Fruit fly (Drosophila melanogaster): ENCODE data around the gene Pfdn4.

Gene Pfdn4

dm6 chr3L:5354472-5354871 is 13.3 kb downstream of the Pfdn4 start:
- TF ChIP-seq Crg-1 (GFP tag; optimal IDR thresholded peaks at IDR 0.05), result no peak
- TF ChIP-seq bab1 (GFP tag; optimal IDR thresholded peaks at IDR 0.05), result no peak
- TF ChIP-seq toe (GFP tag; optimal IDR thresholded peaks at IDR 0.05), result no peak
- TF ChIP-seq CG11617 (GFP tag; optimal IDR thresholded peaks at IDR 0.05), result no peak
- no peak for TF ChIP-seq CG14711 (tag; optimal IDR thresholded peaks at IDR 0.05)

- TF ChIP-seq kay (GFP tag; ENCODE audit: borderline replicate concordance) (peak; percentile 1), Crg-1 (GFP tag; optimal IDR thresholded peaks at IDR 0.05) (no peak), CG33017 (tag; optimal IDR thresholded peaks at IDR 0.05) (no peak), CG7045 (GFP tag; optimal IDR thresholded peaks at IDR 0.05) (peak; percentile 33), cic (GFP tag; optimal IDR thresholded peaks at IDR 0.05) (peak; percentile 51), CG14711 (tag; optimal IDR thresholded peaks at IDR 0.05) (no peak), CG12768 (GFP tag; optimal IDR thresholded peaks at IDR 0.05) (peak; percentile 7)
These were observed 14.2 kb downstream of the Pfdn4 start for dm6 chr3L:5353484-5354056.

DNA sequence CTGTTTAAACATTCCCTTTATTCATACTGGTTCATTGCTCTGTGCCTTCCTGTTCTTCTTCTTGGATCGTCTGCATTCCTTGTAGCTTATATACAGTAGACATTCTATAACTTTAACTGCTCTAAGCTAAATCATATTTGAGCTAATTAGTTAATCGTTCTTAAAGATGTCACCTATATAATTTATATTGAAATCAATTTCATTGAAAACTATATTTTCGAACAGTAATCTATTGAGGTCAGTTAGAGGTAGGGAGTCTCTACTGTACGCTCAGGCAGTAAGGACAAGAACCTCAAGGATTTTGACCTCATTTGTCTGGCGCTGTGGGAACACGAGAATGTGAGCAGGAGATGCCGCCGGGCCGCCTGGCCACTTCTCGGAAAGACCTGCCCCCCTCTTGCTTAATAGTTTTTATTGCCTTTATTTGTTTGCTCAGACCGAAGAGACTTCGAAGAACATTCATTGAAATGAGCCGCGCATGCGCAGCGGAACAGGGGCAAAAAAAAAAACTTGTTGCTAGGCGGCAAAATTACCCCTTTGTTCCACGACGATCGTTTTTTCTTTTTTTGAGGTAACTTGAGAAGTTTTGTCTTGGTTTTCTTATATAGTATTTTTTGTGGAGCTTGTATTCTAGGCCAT is 15.0 kb downstream of the Pfdn4 start:
- TF ChIP-seq CG5204 (GFP tag; optimal IDR thresholded peaks at IDR 0.05), result no peak
- TF ChIP-seq CG7101 (tag; optimal IDR thresholded peaks at IDR 0.05), result no peak
- TF ChIP-seq tj (GFP tag; optimal IDR thresholded peaks at IDR 0.05), result peak; percentile 27
- no peak for TF ChIP-seq CG12768 (GFP tag; optimal IDR thresholded peaks at IDR 0.05)
- TF ChIP-seq toe (GFP tag; optimal IDR thresholded peaks at IDR 0.05), result no peak
- TF ChIP-seq pad (GFP tag; optimal IDR thresholded peaks at IDR 0.05), result no peak

dm6 chr3L:5351348-5351850 is 16.4 kb downstream of the Pfdn4 start:
- TF ChIP-seq CG12768 (GFP tag; optimal IDR thresholded peaks at IDR 0.05), result no peak
- TF ChIP-seq cic (GFP tag; optimal IDR thresholded peaks at IDR 0.05), result no peak

- TF ChIP-seq CG7101 (tag; optimal IDR thresholded peaks at IDR 0.05) (peak; percentile 33), kay (GFP tag; ENCODE audit: borderline replicate concordance) (peak; percentile 62), CG1620 (GFP tag; optimal IDR thresholded peaks at IDR 0.05) (no peak), CG14711 (tag; optimal IDR thresholded peaks at IDR 0.05) (peak; percentile 20), tj (GFP tag; optimal IDR thresholded peaks at IDR 0.05) (peak; percentile 94), pad (GFP tag; optimal IDR thresholded peaks at IDR 0.05) (no peak), CG11617 (GFP tag; optimal IDR thresholded peaks at IDR 0.05) (peak; percentile 3), cnc (optimal IDR thresholded peaks at IDR 0.05) (no peak)
These were observed 18.0 kb downstream of the Pfdn4 start for dm6 chr3L:5349751-5350310.

DNA sequence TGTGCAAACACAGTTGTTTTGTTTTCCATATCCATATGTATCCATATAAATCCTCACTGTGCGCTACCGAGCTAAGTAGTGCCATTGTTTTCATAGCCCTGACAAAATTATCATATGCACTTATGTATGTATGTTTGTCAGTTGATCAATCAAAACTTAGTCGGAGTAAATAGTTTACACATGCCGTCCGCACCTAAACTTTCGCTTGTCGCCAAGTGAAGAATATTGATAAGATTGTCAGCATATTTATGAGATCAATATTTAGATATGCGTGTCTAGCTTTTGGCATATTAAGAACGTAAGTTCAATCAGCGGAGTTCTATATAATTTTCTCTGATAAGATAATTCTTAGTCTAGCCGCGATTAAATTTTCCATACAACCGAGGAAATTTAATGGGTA is 18.8 kb downstream of the Pfdn4 start:
- peak; percentile 22 for TF ChIP-seq cic (GFP tag; optimal IDR thresholded peaks at IDR 0.05)
- TF ChIP-seq Crg-1 (GFP tag; optimal IDR thresholded peaks at IDR 0.05), result no peak
- TF ChIP-seq CG7101 (tag; optimal IDR thresholded peaks at IDR 0.05), result no peak
- TF ChIP-seq kay (GFP tag; ENCODE audit: borderline replicate concordance), result peak; percentile 14

- TF ChIP-seq CG5204 (GFP tag; optimal IDR thresholded peaks at IDR 0.05) (no peak), kay (GFP tag; ENCODE audit: borderline replicate concordance) (peak; percentile 64)
These were observed 24.7 kb downstream of the Pfdn4 start for dm6 chr3L:5342909-5343710.

- TF ChIP-seq bab1 (GFP tag; optimal IDR thresholded peaks at IDR 0.05) (no peak), ovo (GFP tag; optimal IDR thresholded peaks at IDR 0.05) (no peak), Mnt (GFP tag; optimal IDR thresholded peaks at IDR 0.05) (no peak), Crg-1 (GFP tag; optimal IDR thresholded peaks at IDR 0.05) (no peak), CG14711 (tag; optimal IDR thresholded peaks at IDR 0.05) (no peak), cnc (optimal IDR thresholded peaks at IDR 0.05) (no peak), Hr96 (GFP tag; optimal IDR thresholded peaks at IDR 0.05) (no peak)
These were observed 26.0 kb downstream of the Pfdn4 start for dm6 chr3L:5341770-5342318.

Data from whole organism, adult.